Fruit fly (Drosophila melanogaster) whole organism, pupa: ENCODE results near the gene CG14840.

ENCODE experiments used
- CG13204 ChIP-seq: fragments of 200-800 bp; sonication (Bioruptor generic); optimal IDR thresholded peaks from 2 replicates; lab custom pipeline; 2018; ENCODE audit warnings: missing biosample characterization, mild to moderate bottlenecking, missing genetic modification characterization, moderate library complexity
- CG14655 ChIP-seq: fragments of 200-800 bp; sonication (Bioruptor generic); optimal IDR thresholded peaks from 3 replicates; lab custom pipeline; 2017; ENCODE audit warnings: mild to moderate bottlenecking, missing biosample characterization, missing genetic modification reagents, missing genetic modification characterization
- CG15710 ChIP-seq: fragments of 200-800 bp; sonication (Bioruptor generic); optimal IDR thresholded peaks from 2 replicates; lab custom pipeline; 2018; ENCODE audit warnings: missing biosample characterization, mild to moderate bottlenecking, missing genetic modification characterization, moderate library complexity
- CG34367 ChIP-seq: fragments of 200-800 bp; sonication (Bioruptor generic); optimal IDR thresholded peaks from 2 replicates; lab custom pipeline; 2018; ENCODE audit warnings: missing biosample characterization, mild to moderate bottlenecking, missing genetic modification characterization
- CG4496 ChIP-seq: fragments of 200-800 bp; sonication (Bioruptor generic); IDR thresholded peaks from 3 replicates; pipeline ENCODE4 v1.3.6; 2022; ENCODE audit warnings: missing biosample characterization, missing genetic modification characterization
- CG8301 ChIP-seq: fragments of 200-800 bp; sonication (Bioruptor generic); optimal IDR thresholded peaks from 2 replicates; lab custom pipeline; 2018; ENCODE audit warnings: missing biosample characterization, mild to moderate bottlenecking, missing genetic modification characterization
- D1 ChIP-seq: fragments of 200-800 bp; sonication (Bioruptor generic); optimal IDR thresholded peaks from 2 replicates; lab custom pipeline; 2018; ENCODE audit warnings: missing biosample characterization, mild to moderate bottlenecking, missing genetic modification characterization, moderate library complexity
- EcR ChIP-seq: fragments of 200-800 bp; sonication (Bioruptor generic); optimal IDR thresholded peaks from 3 replicates; lab custom pipeline; 2019; ENCODE audit warnings: missing biosample characterization, missing genetic modification characterization, mild to moderate bottlenecking, moderate library complexity, missing genetic modification reagents
- Pif1A ChIP-seq: fragments of 200-800 bp; sonication (Bioruptor generic); optimal IDR thresholded peaks from 3 replicates; lab custom pipeline; 2016; ENCODE audit warnings: missing biosample characterization, missing genetic modification characterization
- Pif1B ChIP-seq: fragments of 200-800 bp; sonication (Bioruptor generic); optimal IDR thresholded peaks from 3 replicates; lab custom pipeline; 2016; ENCODE audit warnings: missing biosample characterization, missing genetic modification characterization
- Snoo ChIP-seq: fragments of 200-800 bp; sonication (Bioruptor generic); optimal IDR thresholded peaks from 3 replicates; lab custom pipeline; 2017; ENCODE audit warnings: missing biosample characterization, mild to moderate bottlenecking, missing genetic modification characterization, inconsistent platforms
- fd96Ca ChIP-seq: fragments of 200-800 bp; sonication (Bioruptor generic); IDR thresholded peaks from 3 replicates; pipeline ENCODE4 v1.3.6; 2022; ENCODE audit warnings: missing biosample characterization, missing genetic modification characterization
- gl ChIP-seq: fragments of 200-800 bp; sonication (Bioruptor generic); optimal IDR thresholded peaks from 2 replicates; lab custom pipeline; 2018; ENCODE audit warnings: missing biosample characterization, mild to moderate bottlenecking, missing genetic modification characterization
- rn ChIP-seq: fragments of 200-800 bp; sonication (Bioruptor generic); IDR thresholded peaks from 2 replicates; pipeline ENCODE4 v1.3.6; 2022; ENCODE audit warnings: missing biosample characterization, missing genetic modification characterization

dm6 chr3R:14226662-14227061 lies 34.4 kb downstream of the CG14840 start, which contains the start of gene CG9631:
- TF ChIP-seq EcR (GFP tag; lab: Kevin White, UChicago) (no peak), CG4496 (GFP tag; lab: Robert Waterston, UW) (no peak), Snoo (tag; lab: Kevin White, UChicago) (no peak), D1 (tag; lab: Kevin White, UChicago) (no peak), Pif1A (GFP tag; lab: Kevin White, UChicago) (no peak), CG8301 (tag; lab: Kevin White, UChicago) (no peak), gl (tag; lab: Kevin White, UChicago) (no peak), fd96Ca (GFP tag; lab: Robert Waterston, UW) (no peak), rn (GFP tag; lab: Robert Waterston, UW) (no peak), CG15710 (no peak), Pif1B (GFP tag; lab: Kevin White, UChicago) (no peak), CG13204 (GFP tag; lab: Kevin White, UChicago) (no peak), CG14655 (GFP tag; lab: Kevin White, UChicago) (no peak), CG34367 (tag; lab: Kevin White, UChicago) (no peak)
